Fruit fly (Drosophila melanogaster): Measurements from ENCODE around the gene CG1275.

The CG1275 gene

DNA sequence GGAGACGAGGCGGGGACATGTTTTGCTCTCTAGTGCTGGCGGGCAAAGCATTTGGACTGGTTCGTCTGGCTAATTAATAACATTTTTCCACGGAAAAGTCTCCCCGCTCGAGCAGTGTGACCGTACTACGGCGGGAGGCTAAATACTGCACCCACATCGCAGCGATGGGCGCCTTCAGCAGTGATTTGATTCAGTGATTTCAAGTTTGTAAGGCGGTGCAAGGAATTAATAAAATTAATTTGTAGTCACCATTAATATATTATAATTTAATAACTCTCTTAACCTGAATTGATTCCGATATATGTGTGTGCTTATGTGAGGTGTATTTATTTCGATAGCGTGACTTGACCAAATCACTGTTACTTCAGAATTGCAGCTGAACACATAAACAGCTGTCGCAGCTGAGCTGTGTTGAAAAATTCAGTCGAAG, 5.3 kb upstream of the CG1275 start, which contains the start of the genes oxt and CG13807 (continued):
- TF ChIP-seq hb (GFP tag; IDR thresholded peaks at IDR 0.05; ENCODE audit: partially characterized antibody) (no peak), CG13775 (GFP tag; optimal IDR thresholded peaks at IDR 0.05) (peak; percentile 91), CG15601 (tag; optimal IDR thresholded peaks at IDR 0.05) (peak; percentile 84), gsb (GFP tag; IDR thresholded peaks at IDR 0.05) (peak; percentile 82), Sry-δ (GFP tag; optimal IDR thresholded peaks at IDR 0.05) (peak; percentile 46), ac (GFP tag; optimal IDR thresholded peaks at IDR 0.05) (peak; percentile 62), CG8478 (optimal IDR thresholded peaks at IDR 0.05) (no peak), CG34376 (GFP tag; optimal IDR thresholded peaks at IDR 0.05) (peak; percentile 65), Trl (optimal IDR thresholded peaks at IDR 0.05) (no peak), Trl (GFP tag; optimal IDR thresholded peaks at IDR 0.05) (peak; percentile 58), ato (GFP tag; IDR thresholded peaks at IDR 0.05; ENCODE audit: partially characterized antibody) (no peak), gsb-n (tag; optimal IDR thresholded peaks at IDR 0.05) (peak; percentile 81), Dip2 (GFP tag; IDR thresholded peaks at IDR 0.05) (0 out of 2 replicates have a peak, but pooled peaks have one; percentile 19), BtbVII (GFP tag; optimal IDR thresholded peaks at IDR 0.05) (peak; percentile 51), Mrtf (GFP tag; IDR thresholded peaks at IDR 0.05) (peak; percentile 87), CG9437 (GFP tag; optimal IDR thresholded peaks at IDR 0.05) (peak; percentile 73), CG16779 (GFP tag; IDR thresholded peaks at IDR 0.05) (peak; percentile 77), CG6813 (GFP tag; optimal IDR thresholded peaks at IDR 0.05) (peak; percentile 45), CG6683 (GFP tag; optimal IDR thresholded peaks at IDR 0.05) (peak; percentile 70), CG17829 (tag; optimal IDR thresholded peaks at IDR 0.05) (peak; percentile 92), wek (GFP tag; optimal IDR thresholded peaks at IDR 0.05) (peak; percentile 61), Hr3 (GFP tag; optimal IDR thresholded peaks at IDR 0.05) (peak; percentile 86), CG9876 (GFP tag; optimal IDR thresholded peaks at IDR 0.05) (no peak), CG4854 (GFP tag; optimal IDR thresholded peaks at IDR 0.05) (peak; percentile 53), CG16863 (GFP tag; optimal IDR thresholded peaks at IDR 0.05) (peak; percentile 13), trh (GFP tag; optimal IDR thresholded peaks at IDR 0.05) (peak; percentile 76), Taf1 (GFP tag; IDR thresholded peaks at IDR 0.05) (peak; percentile 77), gcm2 (GFP tag; optimal IDR thresholded peaks at IDR 0.05) (peak; percentile 60), oc (tag; optimal IDR thresholded peaks at IDR 0.05) (peak; percentile 68), CG17385 (GFP tag; optimal IDR thresholded peaks at IDR 0.05) (peak; percentile 78), CG33557 (GFP tag; optimal IDR thresholded peaks at IDR 0.05) (peak; percentile 80), CG17912 (GFP tag; optimal IDR thresholded peaks at IDR 0.05) (peak; percentile 84), nau (GFP tag; optimal IDR thresholded peaks at IDR 0.05) (no peak), dm (GFP tag; optimal IDR thresholded peaks at IDR 0.05) (no peak), CG2120 (GFP tag; optimal IDR thresholded peaks at IDR 0.05) (peak; percentile 85), pb (GFP tag; optimal IDR thresholded peaks at IDR 0.05) (no peak), CG10274 (GFP tag; optimal IDR thresholded peaks at IDR 0.05) (peak; percentile 42), CG30403 (GFP tag; optimal IDR thresholded peaks at IDR 0.05) (peak; percentile 93), cad (GFP tag; optimal IDR thresholded peaks at IDR 0.05) (no peak), CG1647 (GFP tag; optimal IDR thresholded peaks at IDR 0.05) (peak; percentile 67), Hr39 (optimal IDR thresholded peaks at IDR 0.05) (no peak), CG13123 (GFP tag; optimal IDR thresholded peaks at IDR 0.05) (peak; percentile 60), luna (GFP tag; optimal IDR thresholded peaks at IDR 0.05) (no peak), tgo (GFP tag; IDR thresholded peaks at IDR 0.05) (peak; percentile 89), bbx (GFP tag; IDR thresholded peaks at IDR 0.05; ENCODE audit: partially characterized antibody) (0 out of 2 replicates have a peak, but pooled peaks have one; percentile 16), cato (GFP tag; optimal IDR thresholded peaks at IDR 0.05; ENCODE audit: borderline replicate concordance) (peak; percentile 79), fd96Cb (tag; optimal IDR thresholded peaks at IDR 0.05) (peak; percentile 76), Awh (GFP tag; IDR thresholded peaks at IDR 0.05) (peak; percentile 81), CG15479 (GFP tag; optimal IDR thresholded peaks at IDR 0.05) (no peak), en (GFP tag; optimal IDR thresholded peaks at IDR 0.05) (peak; percentile 15), Bgb (GFP tag; IDR thresholded peaks at IDR 0.05; ENCODE audit: partially characterized antibody) (no peak), kah (GFP tag; optimal IDR thresholded peaks at IDR 0.05) (peak; percentile 50)
